Worm (Caenorhabditis elegans) whole organism, midembryonic: ENCODE data around the gene Y75D11A.2.
"Not testable (repeated sequence)": the region's sequence is repeated elsewhere in the genome, so short reads cannot be mapped to it uniquely, and the experiment has no call there.

Experiments used
- T22C8.4 ChIP-seq: fragments of 200-800 bp; sonication (Bioruptor generic); IDR thresholded peaks from 2 replicates; pipeline ENCODE4 v1.3.6; 2022; ENCODE audit warnings: missing genetic modification characterization, missing compliant biosample characterization
- cog-1 ChIP-seq: sonication (generic microtip); optimal IDR thresholded peaks from 2 replicates; lab custom pipeline; 2016; ENCODE audit warnings: missing genetic modification characterization, missing compliant biosample characterization
- flt-1 ChIP-seq: fragments of 200-800 bp; sonication (Bioruptor generic); IDR thresholded peaks from 2 replicates; pipeline ENCODE4 v1.3.6; 2022; ENCODE audit warnings: missing genetic modification characterization, missing compliant biosample characterization
- klf-2 ChIP-seq: fragments of 200-800 bp; sonication (Bioruptor generic); conservative IDR thresholded peaks from 2 replicates; pipeline ENCODE4 v1.3.6; 2022; ENCODE audit warnings: missing genetic modification reagents, missing genetic modification characterization, missing compliant biosample characterization
- med-1 ChIP-seq: sonication (generic microtip); optimal IDR thresholded peaks from 2 replicates; lab custom pipeline; 2017; ENCODE audit warnings: missing genetic modification characterization, mild to moderate bottlenecking, missing compliant biosample characterization, antibody characterized with exemption, missing genetic modification reagents; ENCODE audit not compliant: insufficient read depth
- tab-1 ChIP-seq: fragments of 200-800 bp; sonication (Bioruptor generic); IDR thresholded peaks from 2 replicates; pipeline ENCODE4 v1.3.6; 2022; ENCODE audit warnings: missing genetic modification characterization, missing compliant biosample characterization
- ztf-23 ChIP-seq: fragments of 200-800 bp; sonication (Bioruptor generic); IDR thresholded peaks from 2 replicates; pipeline ENCODE4 v1.3.6; 2022; ENCODE audit warnings: missing genetic modification reagents, missing genetic modification characterization, missing compliant biosample characterization
- ztf-29 ChIP-seq: fragments of 200-800 bp; sonication (Bioruptor generic); IDR thresholded peaks from 2 replicates; pipeline ENCODE4 v1.3.6; 2022; ENCODE audit warnings: missing genetic modification reagents, missing genetic modification characterization, missing compliant biosample characterization

- TF ChIP-seq klf-2; T22C8.4 (GFP tag; lab: Robert Waterston, UW); med-1 (GFP tag; lab: Kevin White, UChicago); ztf-29; tab-1; cog-1 (tag; lab: Kevin White, UChicago); flt-1 (GFP tag; lab: Robert Waterston, UW); ztf-23 (GFP tag; lab: Robert Waterston, UW): not testable (repeated sequence)
These were observed 3.5 kb downstream of the Y75D11A.2 start, which contains the start of gene Y75D11A.3 for ce11 chrX:1746117-1746516.
